Fruit fly (Drosophila melanogaster): Measurements from ENCODE around the gene Sodh1.

Gene Sodh1

DNA sequence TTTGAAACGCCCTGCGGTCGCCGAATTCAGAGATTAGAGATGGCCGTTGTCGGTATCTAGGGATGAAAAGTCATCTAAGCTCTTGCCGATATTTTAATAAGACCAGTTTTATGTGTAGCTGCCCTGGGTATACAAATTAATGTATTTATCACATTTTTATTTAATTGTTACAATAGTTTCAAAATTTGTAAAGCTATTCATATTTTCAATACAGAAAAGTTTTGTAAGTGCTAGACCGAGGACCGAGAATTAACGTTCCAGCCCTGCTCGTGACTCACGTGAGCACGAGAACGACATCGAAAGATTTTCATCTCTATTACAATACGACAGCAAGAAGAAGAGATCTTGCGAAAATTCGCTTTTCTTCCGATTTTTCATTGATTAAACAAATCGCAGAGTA, 15.0 kb downstream of the Sodh1 start, which contains the start of the genes CG1105 and CG1965 (continued):
- TF ChIP-seq Eip75B (GFP tag; optimal IDR thresholded peaks at IDR 0.05) (peak; percentile 86), Smox (GFP tag; optimal IDR thresholded peaks at IDR 0.05) (peak; percentile 89), CG1621 (tag; optimal IDR thresholded peaks at IDR 0.05) (peak; percentile 68), achi (GFP tag; optimal IDR thresholded peaks at IDR 0.05) (peak; percentile 85), ss (GFP tag; optimal IDR thresholded peaks at IDR 0.05) (no peak), Sox14 (GFP tag; optimal IDR thresholded peaks at IDR 0.05) (peak; percentile 91), OdsH (GFP tag; optimal IDR thresholded peaks at IDR 0.05) (peak; percentile 90), CG6854 (GFP tag; optimal IDR thresholded peaks at IDR 0.05) (no peak)

DNA sequence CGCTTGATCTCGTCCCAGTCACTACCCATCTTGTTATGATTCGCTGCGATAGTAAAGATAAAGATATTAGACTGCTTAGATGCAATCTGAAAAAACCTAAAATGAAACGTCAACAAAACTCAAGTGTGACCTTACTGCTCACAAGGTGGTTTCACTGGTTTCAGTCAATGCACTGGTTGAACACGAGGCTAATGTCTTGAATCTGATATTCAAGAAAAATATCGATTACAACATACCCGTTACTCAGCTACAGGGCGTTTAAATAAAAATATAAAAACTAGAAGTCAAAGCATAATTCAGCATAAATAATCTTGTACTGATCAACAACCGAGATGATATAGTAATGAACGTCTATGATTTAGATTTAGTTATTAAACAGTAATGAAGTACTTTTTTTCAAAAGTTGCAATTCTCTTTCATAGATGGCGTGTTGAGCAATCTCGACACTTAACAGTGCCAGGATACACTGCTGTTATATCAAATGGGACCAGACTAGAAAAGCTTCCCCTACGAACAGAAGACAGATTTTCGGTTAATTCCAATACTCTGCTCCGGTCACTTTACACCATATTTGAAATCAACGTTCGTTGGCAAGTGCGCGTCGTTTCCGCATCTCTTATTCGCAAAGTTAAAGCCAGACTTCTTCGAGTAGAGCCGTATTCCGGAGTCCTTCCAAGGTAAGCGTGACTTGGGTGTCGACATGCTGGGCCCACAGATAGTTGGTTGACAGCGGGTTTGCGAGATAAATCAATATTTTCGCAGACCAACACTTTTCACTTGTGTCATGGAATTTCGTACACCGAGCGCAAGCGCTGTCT, 22.4 kb downstream of the Sodh1 start, which contains the start of the genes Ufl1 and CG1943:
Gene Ufl1, minus strand, starts transcription at position 156 of the 818 bp plus-strand sequence.
Gene CG1943, plus strand, starts transcription at position 563 of the 818 bp plus-strand sequence.
- TF ChIP-seq pdm3 (GFP tag; optimal IDR thresholded peaks at IDR 0.05) (no peak), net (GFP tag; optimal IDR thresholded peaks at IDR 0.05) (peak; percentile 37), Eip75B (GFP tag; optimal IDR thresholded peaks at IDR 0.05) (peak; percentile 3), lz (GFP tag; optimal IDR thresholded peaks at IDR 0.05) (peak; percentile 26), CG15336 (GFP tag; IDR thresholded peaks at IDR 0.05) (no peak), salr (GFP tag; optimal IDR thresholded peaks at IDR 0.05) (no peak), CG16779 (tag; optimal IDR thresholded peaks at IDR 0.05) (peak; percentile 56), ss (GFP tag; optimal IDR thresholded peaks at IDR 0.05) (peak in 1 of 2 experiments; percentile 42), CG6854 (GFP tag; optimal IDR thresholded peaks at IDR 0.05) (peak; percentile 46), OdsH (GFP tag; optimal IDR thresholded peaks at IDR 0.05) (no peak), vri (GFP tag; optimal IDR thresholded peaks at IDR 0.05) (peak; percentile 25), CG1621 (tag; optimal IDR thresholded peaks at IDR 0.05) (peak; percentile 44), svp (GFP tag) (peak; percentile 69), CG31627 (GFP tag; optimal IDR thresholded peaks at IDR 0.05) (peak; percentile 21), fd85E (GFP tag; optimal IDR thresholded peaks at IDR 0.05) (no peak), fkh (GFP tag; optimal IDR thresholded peaks at IDR 0.05) (peak; percentile 63), CG6163 (GFP tag; IDR thresholded peaks at IDR 0.05) (no peak), achi (GFP tag; optimal IDR thresholded peaks at IDR 0.05) (peak; percentile 74), CG3032 (tag; optimal IDR thresholded peaks at IDR 0.05) (no peak), esn (GFP tag; optimal IDR thresholded peaks at IDR 0.05) (peak; percentile 29), CG3919 (GFP tag; optimal IDR thresholded peaks at IDR 0.05) (peak; percentile 35), Eip78C (GFP tag) (peak; percentile 60), Lpt (GFP tag; optimal IDR thresholded peaks at IDR 0.05) (peak; percentile 19)

DNA sequence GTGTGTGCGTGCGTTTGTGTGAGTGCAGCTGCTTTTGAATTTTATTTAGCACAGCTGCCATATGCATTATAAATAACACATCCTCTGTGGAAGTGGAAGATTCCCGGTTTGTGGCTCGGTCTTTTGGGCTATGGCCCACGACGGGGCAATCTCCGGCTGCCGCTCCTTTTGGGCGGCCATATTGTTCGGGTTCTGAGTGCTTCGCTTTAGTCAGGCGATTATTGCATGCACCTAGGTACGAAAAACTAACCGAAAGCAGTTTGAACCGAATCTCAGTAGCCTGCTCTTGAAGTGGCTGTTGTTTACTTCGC, 22.9 kb downstream of the Sodh1 start:
- TF ChIP-seq Eip78C (GFP tag) (peak; percentile 17), lz (GFP tag; optimal IDR thresholded peaks at IDR 0.05) (no peak), CG34406 (GFP tag; optimal IDR thresholded peaks at IDR 0.05) (no peak), dsx (GFP tag; optimal IDR thresholded peaks at IDR 0.05; ENCODE audit: poor library complexity, severe bottlenecking) (peak; percentile 4), CG11294 (GFP tag; IDR thresholded peaks at IDR 0.05) (no peak)

DNA sequence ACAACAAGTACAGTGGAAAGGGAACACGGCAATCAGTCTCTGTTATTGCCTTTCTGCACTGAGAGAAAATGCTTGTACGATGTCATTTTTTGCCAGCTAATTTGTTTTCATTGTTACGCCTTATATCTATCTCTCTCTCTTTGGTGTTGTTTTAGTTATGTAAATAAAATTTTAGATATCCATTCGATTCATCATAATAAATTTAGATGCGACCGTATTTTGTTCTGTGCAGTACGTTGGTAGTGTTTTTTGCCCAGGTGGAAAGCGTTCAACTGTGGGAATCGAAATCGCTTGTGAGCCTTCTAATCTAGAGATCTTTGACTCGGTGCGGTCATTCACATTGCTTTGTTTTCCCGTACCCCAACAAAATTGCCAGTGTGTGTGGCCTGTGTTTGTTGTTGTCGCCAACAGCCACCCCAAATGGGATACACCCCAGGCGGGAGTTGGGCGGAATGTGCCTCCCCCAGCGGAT, 23.6 kb downstream of the Sodh1 start:
- TF ChIP-seq vri (GFP tag; optimal IDR thresholded peaks at IDR 0.05) (peak; percentile 95), CG7368 (GFP tag; optimal IDR thresholded peaks at IDR 0.05) (peak; percentile 94), Hr38 (GFP tag; optimal IDR thresholded peaks at IDR 0.05) (no peak), CG34406 (GFP tag; optimal IDR thresholded peaks at IDR 0.05) (peak; percentile 93), achi (GFP tag; optimal IDR thresholded peaks at IDR 0.05) (peak; percentile 93), OdsH (GFP tag; optimal IDR thresholded peaks at IDR 0.05) (peak; percentile 95), Blimp-1 (GFP tag; optimal IDR thresholded peaks at IDR 0.05) (peak; percentile 89), fd85E (GFP tag; optimal IDR thresholded peaks at IDR 0.05) (peak; percentile 84), CG9139 (GFP tag; optimal IDR thresholded peaks at IDR 0.05) (peak; percentile 73), Smox (GFP tag; optimal IDR thresholded peaks at IDR 0.05) (peak; percentile 96), CG8319 (GFP tag; optimal IDR thresholded peaks at IDR 0.05) (peak; percentile 89), Sox14 (GFP tag; optimal IDR thresholded peaks at IDR 0.05) (peak; percentile 97), CG10631 (GFP tag; optimal IDR thresholded peaks at IDR 0.05) (peak; percentile 92), Ets96B (tag; optimal IDR thresholded peaks at IDR 0.05) (peak; percentile 91), Hr4 (GFP tag; optimal IDR thresholded peaks at IDR 0.05) (peak; percentile 93), CG15336 (GFP tag; IDR thresholded peaks at IDR 0.05) (no peak), dac (GFP tag; optimal IDR thresholded peaks at IDR 0.05) (peak; percentile 74), lz (GFP tag; optimal IDR thresholded peaks at IDR 0.05) (peak; percentile 93), spab (GFP tag; optimal IDR thresholded peaks at IDR 0.05) (peak; percentile 90), pdm3 (GFP tag; optimal IDR thresholded peaks at IDR 0.05) (peak; percentile 94), esn (GFP tag; optimal IDR thresholded peaks at IDR 0.05) (peak; percentile 97), CG8119 (GFP tag; IDR thresholded peaks at IDR 0.05) (no peak), Hr39 (GFP tag; optimal IDR thresholded peaks at IDR 0.05) (peak; percentile 96), eg (GFP tag; IDR thresholded peaks at IDR 0.05) (no peak), CG11762 (GFP tag; optimal IDR thresholded peaks at IDR 0.05; ENCODE audit: insufficient read depth) (peak; percentile 90)
